Worm (Caenorhabditis elegans) whole organism, late embryonic: ENCODE measurements around the gene rrsr-1.

Experiments used
- C08G9.2 ChIP-seq: sonication (generic microtip); optimal IDR thresholded peaks from 2 replicates; lab custom pipeline; 2016; ENCODE audit warnings: mild to moderate bottlenecking, missing genetic modification characterization, moderate library complexity, missing compliant biosample characterization
- C38D4.7 ChIP-seq: fragments of 200-800 bp; sonication (Bioruptor generic); optimal IDR thresholded peaks from 2 replicates; lab custom pipeline; 2018; ENCODE audit warnings: mild to moderate bottlenecking, missing genetic modification characterization, moderate library complexity, missing compliant biosample characterization
- F13H6.1 ChIP-seq: sonication (generic microtip); optimal IDR thresholded peaks from 2 replicates; lab custom pipeline; 2016; ENCODE audit warnings: missing genetic modification characterization, missing compliant biosample characterization
- K02D7.2 ChIP-seq: sonication (generic microtip); optimal IDR thresholded peaks from 2 replicates; lab custom pipeline; 2017; ENCODE audit warnings: mild to moderate bottlenecking, missing genetic modification characterization, missing compliant biosample characterization
- K09A11.1 ChIP-seq: sonication (generic microtip); optimal IDR thresholded peaks from 2 replicates; lab custom pipeline; 2017; ENCODE audit warnings: antibody characterized with exemption, mild to moderate bottlenecking, missing genetic modification characterization, missing compliant biosample characterization; ENCODE audit not compliant: insufficient read depth
- T23F11.4 ChIP-seq: fragments of 200-800 bp; sonication (Bioruptor generic); optimal IDR thresholded peaks from 2 replicates; lab custom pipeline; 2018; ENCODE audit warnings: mild to moderate bottlenecking, missing genetic modification characterization, missing compliant biosample characterization
- ahr-1 ChIP-seq: sonication (generic microtip); optimal IDR thresholded peaks from 2 replicates; lab custom pipeline; 2016; ENCODE audit warnings: missing genetic modification characterization, missing compliant biosample characterization
- ceh-14 ChIP-seq: sonication (generic microtip); optimal IDR thresholded peaks from 2 replicates; lab custom pipeline; 2016; ENCODE audit warnings: missing genotype, missing genetic modification characterization, missing compliant biosample characterization
- ceh-18 ChIP-seq: sonication (generic microtip); optimal IDR thresholded peaks from 2 replicates; lab custom pipeline; 2016; ENCODE audit warnings: missing genetic modification characterization, missing compliant biosample characterization
- ceh-24 ChIP-seq: sonication (generic microtip); optimal IDR thresholded peaks from 2 replicates; lab custom pipeline; 2016; ENCODE audit warnings: mild to moderate bottlenecking, missing genetic modification characterization, missing compliant biosample characterization
- ceh-31 ChIP-seq: sonication (generic microtip); optimal IDR thresholded peaks from 2 replicates; lab custom pipeline; 2016; ENCODE audit warnings: missing genetic modification characterization, missing compliant biosample characterization
- ceh-34 ChIP-seq: sonication (generic microtip); optimal IDR thresholded peaks from 2 replicates; lab custom pipeline; 2016; ENCODE audit warnings: mild to moderate bottlenecking, missing genetic modification characterization, missing compliant biosample characterization
- ceh-48 ChIP-seq: sonication (generic microtip); optimal IDR thresholded peaks from 2 replicates; lab custom pipeline; 2016; ENCODE audit warnings: missing genetic modification characterization, inconsistent platforms, missing compliant biosample characterization
- ceh-9 ChIP-seq: sonication (generic microtip); optimal IDR thresholded peaks from 2 replicates; lab custom pipeline; 2016; ENCODE audit warnings: mild to moderate bottlenecking, missing genetic modification characterization, inconsistent platforms, missing compliant biosample characterization
- che-1 ChIP-seq: sonication (generic microtip); optimal IDR thresholded peaks from 2 replicates; lab custom pipeline; 2016; ENCODE audit warnings: mild to moderate bottlenecking, missing genetic modification characterization, missing compliant biosample characterization
- dmd-4 ChIP-seq: sonication (generic microtip); optimal IDR thresholded peaks from 2 replicates; lab custom pipeline; 2016; ENCODE audit warnings: borderline replicate concordance, missing genetic modification characterization, missing compliant biosample characterization
- dve-1 ChIP-seq: sonication (generic microtip); optimal IDR thresholded peaks from 2 replicates; lab custom pipeline; 2017; ENCODE audit warnings: antibody characterized with exemption, mild to moderate bottlenecking, missing genetic modification characterization, missing compliant biosample characterization
- elt-2 ChIP-seq: sonication (generic microtip); optimal IDR thresholded peaks from 2 replicates; lab custom pipeline; 2016; ENCODE audit warnings: missing genetic modification reagents, missing genetic modification characterization, missing compliant biosample characterization
- ets-4 ChIP-seq: sonication (generic microtip); optimal IDR thresholded peaks from 2 replicates; lab custom pipeline; 2016; ENCODE audit warnings: missing genetic modification characterization, missing compliant biosample characterization
- eyg-1 ChIP-seq: sonication (generic microtip); optimal IDR thresholded peaks from 2 replicates; lab custom pipeline; 2016; ENCODE audit warnings: missing genotype, missing genetic modification characterization, missing compliant biosample characterization
- fkh-10 ChIP-seq: fragments of 150-350 bp; optimal IDR thresholded peaks from 2 replicates; lab custom pipeline; 2014; ENCODE audit warnings: missing biosample characterization, missing genetic modification reagents, missing genetic modification characterization
- hlh-13 ChIP-seq: fragments of 200-800 bp; sonication (Bioruptor generic); optimal IDR thresholded peaks from 2 replicates; lab custom pipeline; 2018; ENCODE audit warnings: mild to moderate bottlenecking, missing genetic modification characterization, missing compliant biosample characterization
- hlh-30 ChIP-seq: sonication (generic microtip); optimal IDR thresholded peaks from 2 replicates; lab custom pipeline; 2017; ENCODE audit warnings: antibody characterized with exemption, missing genetic modification characterization, missing compliant biosample characterization; ENCODE audit not compliant: insufficient read depth
- hlh-8 ChIP-seq: sonication (generic microtip); optimal IDR thresholded peaks from 2 replicates; lab custom pipeline; 2016; ENCODE audit warnings: missing genotype, missing genetic modification characterization, missing compliant biosample characterization
- lim-6 ChIP-seq: sonication (generic microtip); optimal IDR thresholded peaks from 2 replicates; lab custom pipeline; 2016; ENCODE audit warnings: missing genetic modification characterization, missing compliant biosample characterization
- lin-11 ChIP-seq: fragments of 200-800 bp; sonication (Bioruptor generic); optimal IDR thresholded peaks from 2 replicates; lab custom pipeline; 2018; ENCODE audit warnings: mild to moderate bottlenecking, missing genetic modification characterization, missing compliant biosample characterization
- madf-2 ChIP-seq: sonication (generic microtip); optimal IDR thresholded peaks from 2 replicates; lab custom pipeline; 2017; ENCODE audit warnings: missing genetic modification characterization, missing compliant biosample characterization
- nfya-1 ChIP-seq: sonication (generic microtip); optimal IDR thresholded peaks from 2 replicates; lab custom pipeline; 2017; ENCODE audit warnings: missing genetic modification characterization, mild to moderate bottlenecking, missing compliant biosample characterization, antibody characterized with exemption, moderate library complexity
- nhr-11 ChIP-seq: fragments of 150-350 bp; optimal IDR thresholded peaks from 2 replicates; lab custom pipeline; 2014; ENCODE audit warnings: missing biosample characterization, missing genetic modification characterization
- nhr-232 ChIP-seq: sonication (generic microtip); optimal IDR thresholded peaks from 2 replicates; lab custom pipeline; 2016; ENCODE audit warnings: missing genetic modification characterization, missing compliant biosample characterization
- npax-4 ChIP-seq: sonication (generic microtip); optimal IDR thresholded peaks from 2 replicates; lab custom pipeline; 2016; ENCODE audit warnings: missing genetic modification characterization, missing compliant biosample characterization
- odd-2 ChIP-seq: sonication (generic microtip); optimal IDR thresholded peaks from 2 replicates; lab custom pipeline; 2017; ENCODE audit warnings: antibody characterized with exemption, mild to moderate bottlenecking, missing genetic modification characterization, missing compliant biosample characterization
- pag-3 ChIP-seq: sonication (generic microtip); optimal IDR thresholded peaks from 2 replicates; lab custom pipeline; 2016; ENCODE audit warnings: missing compliant biosample characterization, missing genetic modification characterization, borderline replicate concordance
- pat-9 ChIP-seq: fragments of 200-800 bp; sonication (Bioruptor generic); optimal IDR thresholded peaks from 2 replicates; lab custom pipeline; 2018; ENCODE audit warnings: mild to moderate bottlenecking, missing genetic modification characterization, moderate library complexity, missing compliant biosample characterization
- pax-1 ChIP-seq: fragments of 150-350 bp; optimal IDR thresholded peaks from 2 replicates; lab custom pipeline; 2014; ENCODE audit warnings: missing biosample characterization, missing genetic modification characterization
- pha-2 ChIP-seq: sonication (generic microtip); optimal IDR thresholded peaks from 2 replicates; lab custom pipeline; 2017; ENCODE audit warnings: mild to moderate bottlenecking, missing genetic modification characterization, missing compliant biosample characterization
- pha-4 ChIP-seq: fragments of 150-350 bp; optimal IDR thresholded peaks from 2 replicates; lab custom pipeline; 2018; ENCODE audit warnings: missing biosample characterization, missing genetic modification reagents, missing genetic modification characterization
- pros-1 ChIP-seq: fragments of 150-350 bp; optimal IDR thresholded peaks from 2 replicates; lab custom pipeline; 2014; ENCODE audit warnings: missing biosample characterization, missing genetic modification reagents, missing genetic modification characterization
- ref-2 ChIP-seq: sonication (generic microtip); optimal IDR thresholded peaks from 2 replicates; lab custom pipeline; 2016; ENCODE audit warnings: missing genetic modification characterization, missing compliant biosample characterization
- rnt-1 ChIP-seq: sonication (generic microtip); optimal IDR thresholded peaks from 2 replicates; lab custom pipeline; 2016; ENCODE audit warnings: missing genetic modification characterization, missing compliant biosample characterization
- sdc-2 ChIP-seq: sonication (generic microtip); optimal IDR thresholded peaks from 2 replicates; lab custom pipeline; 2016; ENCODE audit warnings: missing genotype, missing genetic modification characterization, missing compliant biosample characterization
- sox-2 ChIP-seq: fragments of 200-800 bp; sonication (Bioruptor generic); IDR thresholded peaks from 2 replicates; pipeline ENCODE4 v1.3.6; 2022; ENCODE audit warnings: missing genetic modification reagents, missing genetic modification characterization, missing compliant biosample characterization
- sox-4 ChIP-seq: sonication (generic microtip); optimal IDR thresholded peaks from 2 replicates; lab custom pipeline; 2017; ENCODE audit warnings: mild to moderate bottlenecking, missing genetic modification characterization, inconsistent platforms, missing compliant biosample characterization
- tbx-2 ChIP-seq: sonication (generic microtip); optimal IDR thresholded peaks from 2 replicates; lab custom pipeline; 2016; ENCODE audit warnings: missing genetic modification characterization, missing compliant biosample characterization
- ttx-3 ChIP-seq: sonication (generic microtip); optimal IDR thresholded peaks from 2 replicates; lab custom pipeline; 2016; ENCODE audit warnings: missing genetic modification reagents, missing genetic modification characterization, missing compliant biosample characterization
- unc-3 ChIP-seq, 2 experiments: fragments of 200-800 bp in 1 of 2; sonication (Bioruptor generic) in 1 of 2; sonication (generic microtip) in 1 of 2; conservative IDR thresholded peaks in 1 of 2; optimal IDR thresholded peaks in 1 of 2; 2 replicates each; pipeline versions ENCODE4 v1.3.6 to Lab custom; 2016 to 2022; ENCODE audit warnings: missing compliant biosample characterization in 2 of 2, missing genetic modification characterization in 2 of 2, missing genetic modification reagents in 1 of 2
- unc-86 ChIP-seq: sonication (generic microtip); optimal IDR thresholded peaks from 2 replicates; lab custom pipeline; 2016; ENCODE audit warnings: missing genetic modification characterization, missing compliant biosample characterization
- zip-5 ChIP-seq: sonication (generic microtip); optimal IDR thresholded peaks from 2 replicates; lab custom pipeline; 2016; ENCODE audit warnings: missing genetic modification characterization, missing compliant biosample characterization

The rrsr-1 gene

ce11 chrV:14424958-14425492 lies at the start of gene rrsr-1:
Gene rrsr-1, minus strand, starts transcription at chrV:14425008.
- TF ChIP-seq C08G9.2 (no peak), nfya-1 (tag; lab: Kevin White, UChicago) (peak; percentile 44), nhr-11 (tag; lab: Kevin White, UChicago) (no peak), pha-2 (tag; lab: Kevin White, UChicago) (no peak), hlh-8 (tag; lab: Kevin White, UChicago) (no peak), tbx-2 (peak; percentile 36), C38D4.7 (GFP tag; lab: Kevin White, UChicago) (no peak), ets-4 (tag; lab: Kevin White, UChicago) (no peak), ref-2 (tag; lab: Kevin White, UChicago) (no peak), sox-2 (GFP tag; lab: Robert Waterston, UW) (no peak), odd-2 (tag; lab: Kevin White, UChicago) (no peak), ceh-34 (tag; lab: Kevin White, UChicago) (peak; percentile 15), rnt-1 (tag; lab: Kevin White, UChicago) (no peak), madf-2 (tag; lab: Kevin White, UChicago) (no peak), pat-9 (tag; lab: Kevin White, UChicago) (no peak), ceh-48 (tag; lab: Kevin White, UChicago) (no peak), elt-2 (peak; percentile 6), unc-86 (tag; lab: Kevin White, UChicago) (peak; percentile 10), fkh-10 (GFP tag; lab: Kevin White, UChicago) (no peak), ahr-1 (tag; lab: Kevin White, UChicago) (no peak), pros-1 (tag; lab: Kevin White, UChicago) (no peak), nhr-232 (tag; lab: Kevin White, UChicago) (no peak), F13H6.1 (tag; lab: Kevin White, UChicago) (no peak), ttx-3 (tag; lab: Kevin White, UChicago) (no peak), sox-4 (tag; lab: Kevin White, UChicago) (no peak), ceh-18 (tag; lab: Kevin White, UChicago) (no peak), ceh-31 (peak; percentile 25), dve-1 (tag; lab: Kevin White, UChicago) (no peak), hlh-13 (GFP tag; lab: Kevin White, UChicago) (no peak), K02D7.2 (tag; lab: Kevin White, UChicago) (no peak), zip-5 (tag; lab: Kevin White, UChicago) (peak; percentile 13), lim-6 (tag; lab: Kevin White, UChicago) (no peak), sdc-2 (tag; lab: Kevin White, UChicago) (no peak), hlh-30 (tag; lab: Kevin White, UChicago) (no peak), K09A11.1 (tag; lab: Kevin White, UChicago) (peak; percentile 26), npax-4 (tag; lab: Kevin White, UChicago) (no peak), T23F11.4 (GFP tag; lab: Kevin White, UChicago) (no peak), che-1 (tag; lab: Kevin White, UChicago) (no peak), eyg-1 (no peak), dmd-4 (tag; lab: Kevin White, UChicago) (no peak), pha-4 (no peak), ceh-9 (tag; lab: Kevin White, UChicago) (no peak), ceh-24 (tag; lab: Kevin White, UChicago) (no peak), pax-1 (no peak), ceh-14 (tag; lab: Kevin White, UChicago) (peak; percentile 66), unc-3 (GFP tag; conservative IDR thresholded peaks at IDR 0.05; lab: Robert Waterston, UW) (no peak), unc-3 (tag; optimal IDR thresholded peaks at IDR 0.05; lab: Kevin White, UChicago) (no peak), pag-3 (tag; lab: Kevin White, UChicago) (no peak), lin-11 (tag; lab: Kevin White, UChicago) (no peak)
